Worm (Caenorhabditis elegans) whole organism, L2 larva: Measurements from ENCODE around the gene F41E7.6.

Source experiments
- C34F6.9 ChIP-seq: fragments of 150-350 bp; optimal IDR thresholded peaks from 2 replicates; lab custom pipeline; 2014; ENCODE audit warnings: missing biosample characterization, missing genetic modification characterization
- F13H6.1 ChIP-seq: sonication (generic microtip); optimal IDR thresholded peaks from 2 replicates; lab custom pipeline; 2016; ENCODE audit warnings: missing genetic modification characterization, missing compliant biosample characterization
- R02D3.7 ChIP-seq: fragments of 150-350 bp; optimal IDR thresholded peaks from 2 replicates; lab custom pipeline; 2014; ENCODE audit warnings: missing biosample characterization, missing genetic modification characterization
- Y55F3AM.14 ChIP-seq: fragments of 200-800 bp; sonication (Bioruptor generic); optimal IDR thresholded peaks from 2 replicates; lab custom pipeline; 2018; ENCODE audit warnings: mild to moderate bottlenecking, missing genetic modification characterization, missing compliant biosample characterization
- alr-1 ChIP-seq: fragments of 150-350 bp; optimal IDR thresholded peaks from 2 replicates; lab custom pipeline; 2014; ENCODE audit warnings: missing biosample characterization, missing genetic modification characterization
- aly-2 ChIP-seq: fragments of 150-350 bp; optimal IDR thresholded peaks from 2 replicates; lab custom pipeline; 2014; ENCODE audit warnings: missing biosample characterization, missing genetic modification characterization
- ama-1 ChIP-seq: fragments of 150-350 bp; optimal IDR thresholded peaks from 2 replicates; lab custom pipeline; 2018; ENCODE audit warnings: inconsistent platforms
- blmp-1 ChIP-seq: sonication (generic microtip); optimal IDR thresholded peaks from 2 replicates; lab custom pipeline; 2017; ENCODE audit warnings: missing genetic modification characterization, mild to moderate bottlenecking, missing compliant biosample characterization, antibody characterized with exemption, moderate library complexity; ENCODE audit not compliant: insufficient read depth
- ceh-16 ChIP-seq: fragments of 150-350 bp; optimal IDR thresholded peaks from 2 replicates; lab custom pipeline; 2014; ENCODE audit warnings: missing biosample characterization, missing genetic modification characterization
- ceh-82 ChIP-seq: fragments of 150-350 bp; optimal IDR thresholded peaks from 2 replicates; lab custom pipeline; 2014; ENCODE audit warnings: missing biosample characterization, missing genetic modification characterization
- crh-2 ChIP-seq: sonication (generic microtip); optimal IDR thresholded peaks from 2 replicates; lab custom pipeline; 2017; ENCODE audit warnings: missing biosample characterization, missing genetic modification characterization
- dmd-4 ChIP-seq: sonication (generic microtip); optimal IDR thresholded peaks from 2 replicates; lab custom pipeline; 2017; ENCODE audit warnings: missing biosample characterization, missing genetic modification characterization
- egl-27 ChIP-seq: sonication (generic microtip); optimal IDR thresholded peaks from 3 replicates; lab custom pipeline; 2017; ENCODE audit warnings: missing biosample characterization, missing genetic modification reagents, missing genetic modification characterization
- elt-1 ChIP-seq: fragments of 150-350 bp; optimal IDR thresholded peaks from 2 replicates; lab custom pipeline; 2014; ENCODE audit warnings: missing biosample characterization, missing genetic modification characterization
- fos-1 ChIP-seq: fragments of 150-350 bp; optimal IDR thresholded peaks from 2 replicates; lab custom pipeline; 2014; ENCODE audit warnings: missing biosample characterization, missing genetic modification characterization
- gmeb-1 ChIP-seq: fragments of 150-350 bp; optimal IDR thresholded peaks from 2 replicates; lab custom pipeline; 2014; ENCODE audit warnings: missing biosample characterization, missing genetic modification characterization
- lin-11 ChIP-seq: fragments of 150-350 bp; sonication (generic microtip); optimal IDR thresholded peaks from 2 replicates; lab custom pipeline; 2014; ENCODE audit warnings: missing biosample characterization, missing genetic modification characterization, inconsistent platforms, mixed read lengths
- lin-13 ChIP-seq: fragments of 150-350 bp; optimal IDR thresholded peaks from 2 replicates; lab custom pipeline; 2014; ENCODE audit warnings: missing biosample characterization, missing genetic modification reagents, missing genetic modification characterization
- lsy-2 ChIP-seq, 2 experiments: fragments of 150-350 bp in 1 of 2; sonication (generic microtip) in 1 of 2; optimal IDR thresholded peaks; 2 replicates each; lab custom pipeline; 2014 to 2017; ENCODE audit warnings: missing biosample characterization in 2 of 2, missing genetic modification characterization in 2 of 2
- mbf-1 ChIP-seq: sonication (generic microtip); optimal IDR thresholded peaks from 2 replicates; lab custom pipeline; 2017; ENCODE audit warnings: missing biosample characterization, missing genetic modification characterization
- mdl-1 ChIP-seq, 2 experiments: fragments of 150-350 bp in 1 of 2; sonication (generic microtip) in 1 of 2; optimal IDR thresholded peaks; 2 replicates each; lab custom pipeline; 2017; ENCODE audit warnings: missing biosample characterization in 2 of 2, missing genetic modification characterization in 2 of 2
- nhr-11 ChIP-seq: fragments of 150-350 bp; optimal IDR thresholded peaks from 2 replicates; lab custom pipeline; 2014; ENCODE audit warnings: missing biosample characterization, missing genetic modification characterization
- nhr-12 ChIP-seq: fragments of 150-350 bp; optimal IDR thresholded peaks from 2 replicates; lab custom pipeline; 2014; ENCODE audit warnings: missing biosample characterization, missing genetic modification characterization
- nhr-129 ChIP-seq: fragments of 150-350 bp; optimal IDR thresholded peaks from 2 replicates; lab custom pipeline; 2014; ENCODE audit warnings: missing biosample characterization, missing genetic modification characterization
- nhr-21 ChIP-seq: fragments of 150-350 bp; optimal IDR thresholded peaks from 2 replicates; lab custom pipeline; 2014; ENCODE audit warnings: missing biosample characterization, missing genetic modification characterization
- nhr-23 ChIP-seq: fragments of 150-350 bp; optimal IDR thresholded peaks from 2 replicates; lab custom pipeline; 2014; ENCODE audit warnings: missing biosample characterization, missing genetic modification reagents, missing genetic modification characterization
- nhr-237 ChIP-seq: fragments of 150-350 bp; optimal IDR thresholded peaks from 2 replicates; lab custom pipeline; 2014; ENCODE audit warnings: missing biosample characterization, missing genetic modification characterization
- nhr-25 ChIP-seq: fragments of 150-350 bp; sonication (generic microtip); optimal IDR thresholded peaks from 3 replicates; lab custom pipeline; 2014; ENCODE audit warnings: missing biosample characterization, missing genetic modification characterization
- nhr-6 ChIP-seq: fragments of 150-350 bp; optimal IDR thresholded peaks from 2 replicates; lab custom pipeline; 2014; ENCODE audit warnings: missing biosample characterization, missing genetic modification characterization
- peb-1 ChIP-seq: fragments of 150-350 bp; optimal IDR thresholded peaks from 2 replicates; lab custom pipeline; 2014; ENCODE audit warnings: missing biosample characterization, missing genetic modification characterization
- sem-4 ChIP-seq: fragments of 150-350 bp; optimal IDR thresholded peaks from 2 replicates; lab custom pipeline; 2014; ENCODE audit warnings: missing biosample characterization, missing genetic modification reagents, missing genetic modification characterization
- skn-1 ChIP-seq: sonication (generic microtip); optimal IDR thresholded peaks from 2 replicates; lab custom pipeline; 2017; ENCODE audit warnings: missing biosample characterization, missing genetic modification characterization
- sma-3 ChIP-seq: sonication (generic microtip); optimal IDR thresholded peaks from 2 replicates; lab custom pipeline; 2016; ENCODE audit warnings: missing genetic modification reagents, missing genetic modification characterization, missing compliant biosample characterization
- sma-9 ChIP-seq, 2 experiments: fragments of 150-350 bp in 1 of 2; sonication (generic microtip) in 1 of 2; optimal IDR thresholded peaks; 2 replicates each; lab custom pipeline; 2014 to 2016; ENCODE audit warnings: missing genetic modification characterization in 2 of 2, mild to moderate bottlenecking in 1 of 2, missing biosample characterization in 1 of 2, missing compliant biosample characterization in 1 of 2, missing genetic modification reagents in 1 of 2, moderate library complexity in 1 of 2
- snpc-4 ChIP-seq: fragments of 150-350 bp; optimal IDR thresholded peaks from 2 replicates; lab custom pipeline; 2014; ENCODE audit warnings: missing biosample characterization, missing genetic modification characterization
- unc-62 ChIP-seq: fragments of 150-350 bp; optimal IDR thresholded peaks from 2 replicates; lab custom pipeline; 2014; ENCODE audit warnings: missing biosample characterization, missing genetic modification reagents, missing genetic modification characterization
- zag-1 ChIP-seq: fragments of 150-350 bp; optimal IDR thresholded peaks from 2 replicates; lab custom pipeline; 2014; ENCODE audit warnings: missing biosample characterization, missing genetic modification characterization
- ztf-11 ChIP-seq: sonication (generic microtip); optimal IDR thresholded peaks from 2 replicates; lab custom pipeline; 2017; ENCODE audit warnings: missing biosample characterization, missing genetic modification characterization

F41E7.6 gene

ce11 chrX:10333301-10333854 is 23.1 kb upstream of the F41E7.6 start, which contains the start of gene R07E3.4:
R07E3.4 (minus strand) TSS chrX:10333351.
- TF ChIP-seq elt-1 (no peak), ztf-11 (tag; lab: Kevin White, UChicago) (no peak), mbf-1 (tag; lab: Kevin White, UChicago) (no peak), ceh-82 (tag; lab: Kevin White, UChicago) (no peak), snpc-4 (tag; lab: Kevin White, UChicago) (no peak), nhr-129 (tag; lab: Kevin White, UChicago) (no peak), C34F6.9 (tag; lab: Kevin White, UChicago) (peak; percentile 29), nhr-6 (tag; lab: Kevin White, UChicago) (no peak), skn-1 (tag; lab: Kevin White, UChicago) (no peak), nhr-25 (tag; lab: Kevin White, UChicago) (peak; percentile 14), Y55F3AM.14 (GFP tag; lab: Kevin White, UChicago) (no peak), egl-27 (tag; lab: Kevin White, UChicago) (peak; percentile 75), dmd-4 (no peak), nhr-11 (no peak), nhr-21 (tag; lab: Kevin White, UChicago) (no peak), fos-1 (tag; lab: Kevin White, UChicago) (peak; percentile 22), unc-62 (GFP tag; lab: Kevin White, UChicago) (no peak), crh-2 (peak; percentile 18), nhr-23 (tag; lab: Kevin White, UChicago) (no peak), mdl-1 (tag; optimal IDR thresholded peaks at IDR 0.05; lab: Kevin White, UChicago) (no peak), R02D3.7 (no peak), ceh-16 (tag; lab: Kevin White, UChicago) (no peak), nhr-12 (tag; lab: Kevin White, UChicago) (no peak), zag-1 (no peak), lsy-2 (tag; optimal IDR thresholded peaks at IDR 0.05; lab: Kevin White, UChicago) (no peak), ama-1 (lab: Kevin White, UChicago) (no peak), sma-3 (GFP tag; lab: Kevin White, UChicago) (peak; percentile 23), aly-2 (no peak), F13H6.1 (peak; percentile 20), peb-1 (tag; lab: Kevin White, UChicago) (no peak), sma-9 (GFP tag; optimal IDR thresholded peaks at IDR 0.05; lab: Kevin White, UChicago) (peak; percentile 75), sma-9 (tag; optimal IDR thresholded peaks at IDR 0.05; lab: Kevin White, UChicago) (no peak)
- TF ChIP-seq, all 48 proteins: peak for 8

ce11 chrX:10332035-10332614 is 21.9 kb upstream of the F41E7.6 start:
- TF ChIP-seq nhr-6 (tag; lab: Kevin White, UChicago) (peak; percentile 2), sem-4 (tag; lab: Kevin White, UChicago) (peak; percentile 68), lsy-2 (tag; optimal IDR thresholded peaks at IDR 0.05; lab: Kevin White, UChicago) (peak in 1 of 2 experiments; percentile 37), F13H6.1 (peak; percentile 39), alr-1 (tag; lab: Kevin White, UChicago) (no peak), peb-1 (tag; lab: Kevin White, UChicago) (no peak), sma-9 (GFP tag; optimal IDR thresholded peaks at IDR 0.05; lab: Kevin White, UChicago) (peak; percentile 91), sma-9 (tag; optimal IDR thresholded peaks at IDR 0.05; lab: Kevin White, UChicago) (no peak), sma-3 (GFP tag; lab: Kevin White, UChicago) (peak; percentile 77), blmp-1 (peak; percentile 26), zag-1 (no peak), nhr-129 (tag; lab: Kevin White, UChicago) (peak; percentile 50), fos-1 (tag; lab: Kevin White, UChicago) (peak; percentile 40), crh-2 (peak; percentile 27), nhr-21 (tag; lab: Kevin White, UChicago) (peak; percentile 39), C34F6.9 (tag; lab: Kevin White, UChicago) (peak; percentile 48), lin-13 (GFP tag; lab: Kevin White, UChicago) (peak; percentile 6), egl-27 (tag; lab: Kevin White, UChicago) (peak; percentile 47), nhr-23 (tag; lab: Kevin White, UChicago) (no peak)

- no peak for TF ChIP-seq blmp-1
- TF ChIP-seq sem-4 (tag; lab: Kevin White, UChicago): no peak
- TF ChIP-seq nhr-11: no peak
- TF ChIP-seq ama-1 (lab: Kevin White, UChicago): no peak
- no peak for TF ChIP-seq sma-3 (GFP tag; lab: Kevin White, UChicago)
- TF ChIP-seq mdl-1 (tag; optimal IDR thresholded peaks at IDR 0.05; lab: Kevin White, UChicago): no peak
- TF ChIP-seq gmeb-1: no peak
- no peak for TF ChIP-seq sma-9 (GFP tag; optimal IDR thresholded peaks at IDR 0.05; lab: Kevin White, UChicago)
- TF ChIP-seq sma-9 (tag; optimal IDR thresholded peaks at IDR 0.05; lab: Kevin White, UChicago): no peak
- no peak for TF ChIP-seq nhr-237 (tag; lab: Kevin White, UChicago)
- no peak for TF ChIP-seq lin-11
- no peak for TF ChIP-seq snpc-4 (tag; lab: Kevin White, UChicago)
- no peak for TF ChIP-seq Y55F3AM.14 (GFP tag; lab: Kevin White, UChicago)
- TF ChIP-seq, all 48 proteins: peak for 0
Measured at ce11 chrX:10327323-10328022, 17.2 kb upstream of the F41E7.6 start, which contains the start of gene acl-5. acl-5 (minus strand) TSS chrX:10327456.
